Fruit fly (Drosophila melanogaster): ENCODE results near the gene tap.

The tap gene

DNA sequence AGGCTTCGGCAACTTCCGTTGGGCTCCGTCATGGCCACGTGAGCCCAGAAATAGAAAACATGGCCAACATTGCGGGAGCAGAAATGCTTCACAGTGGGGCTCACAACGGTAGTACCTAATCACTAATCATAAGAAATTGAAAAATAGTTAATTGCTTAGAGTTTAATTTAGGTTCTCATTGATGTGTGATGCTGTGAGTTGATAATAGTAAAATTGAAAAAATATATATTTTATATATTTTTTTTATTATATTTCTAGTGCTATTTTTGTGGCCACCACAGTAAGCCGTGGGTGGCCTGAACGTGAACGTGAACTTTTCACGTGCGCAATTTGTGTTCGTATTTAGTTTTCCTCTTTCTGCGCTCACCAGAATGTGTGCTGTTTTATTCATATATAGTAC lies 49.0 kb upstream of the tap start (continued):
- TF ChIP-seq CG11696 (GFP tag; IDR thresholded peaks at IDR 0.05) = peak; percentile 79
- peak; percentile 17 for TF ChIP-seq CG8388 (GFP tag; optimal IDR thresholded peaks at IDR 0.05)
- no peak for TF ChIP-seq hth (optimal IDR thresholded peaks at IDR 0.05)
- no peak for TF ChIP-seq gfzf (GFP tag; optimal IDR thresholded peaks at IDR 0.05)
- TF ChIP-seq CG12071 (GFP tag; optimal IDR thresholded peaks at IDR 0.05) = peak; percentile 15
- no peak for TF ChIP-seq CG1529 (GFP tag; optimal IDR thresholded peaks at IDR 0.05)
- TF ChIP-seq CG3995 (GFP tag; optimal IDR thresholded peaks at IDR 0.05) = no peak
- TF ChIP-seq Doc3 (GFP tag; IDR thresholded peaks at IDR 0.05; ENCODE audit: partially characterized antibody) = no peak
- peak; percentile 57 for TF ChIP-seq caup (GFP tag; optimal IDR thresholded peaks at IDR 0.05; ENCODE audit: severe bottlenecking)
- TF ChIP-seq CG18011 (GFP tag; optimal IDR thresholded peaks at IDR 0.05) = no peak
- TF ChIP-seq lov (optimal IDR thresholded peaks at IDR 0.05) = no peak
- no peak for TF ChIP-seq lov (GFP tag; IDR thresholded peaks at IDR 0.05)
- TF ChIP-seq phol (tag; optimal IDR thresholded peaks at IDR 0.05) = peak; percentile 47
- TF ChIP-seq lab (GFP tag; optimal IDR thresholded peaks at IDR 0.05) = peak; percentile 86
- TF ChIP-seq dysf (GFP tag; IDR thresholded peaks at IDR 0.05) = peak; percentile 55; the same call in 1 of the 3 replicates
- TF ChIP-seq bsh (GFP tag; optimal IDR thresholded peaks at IDR 0.05) = peak in 1 of 2 experiments; percentile 27
- no peak for TF ChIP-seq Ets97D (GFP tag; optimal IDR thresholded peaks at IDR 0.05)
- TF ChIP-seq CG4328 (GFP tag; optimal IDR thresholded peaks at IDR 0.05) = no peak
- TF ChIP-seq Hr51 (GFP tag; optimal IDR thresholded peaks at IDR 0.05) = peak in 1 of 2 experiments; percentile 59
- TF ChIP-seq tap (tag; optimal IDR thresholded peaks at IDR 0.05) = peak; percentile 42
- peak; percentile 25 for TF ChIP-seq CG12299 (tag; optimal IDR thresholded peaks at IDR 0.05)
- TF ChIP-seq gem (tag; optimal IDR thresholded peaks at IDR 0.05) = peak; percentile 66
- TF ChIP-seq chif (GFP tag; optimal IDR thresholded peaks at IDR 0.05) = no peak
- no peak for TF ChIP-seq prd (optimal IDR thresholded peaks at IDR 0.05)
- TF ChIP-seq prd (GFP tag; IDR thresholded peaks at IDR 0.05) = peak; percentile 67
- TF ChIP-seq slbo (GFP tag; IDR thresholded peaks at IDR 0.05) = peak; percentile 48; the same call in 1 of the 2 replicates
- 0 out of 2 replicates have a peak, but pooled peaks have one; percentile 2 for TF ChIP-seq Rx (GFP tag; IDR thresholded peaks at IDR 0.05)
- no peak for TF ChIP-seq hkb (optimal IDR thresholded peaks at IDR 0.05)
- TF ChIP-seq hkb (GFP tag; IDR thresholded peaks at IDR 0.05) = peak; percentile 77
- TF ChIP-seq Mad (GFP tag; optimal IDR thresholded peaks at IDR 0.05) = no peak
- TF ChIP-seq CG6854 (GFP tag; optimal IDR thresholded peaks at IDR 0.05) = peak; percentile 9
- TF ChIP-seq Xbp1 (GFP tag; optimal IDR thresholded peaks at IDR 0.05) = peak; percentile 5
- peak; percentile 43; the same call in 1 of the 3 replicates for TF ChIP-seq CG17361 (GFP tag; IDR thresholded peaks at IDR 0.05)
- TF ChIP-seq Gug (GFP tag; IDR thresholded peaks at IDR 0.05) = 0 out of 4 replicates have a peak, but pooled peaks have one; percentile 22
- no peak for TF ChIP-seq lola (GFP tag; optimal IDR thresholded peaks at IDR 0.05)
- no peak for TF ChIP-seq CG2202 (tag; optimal IDR thresholded peaks at IDR 0.05)
- peak; percentile 26 for TF ChIP-seq MTF-1 (GFP tag; optimal IDR thresholded peaks at IDR 0.05; ENCODE audit: borderline replicate concordance)
- TF ChIP-seq Ptx1 (GFP tag; IDR thresholded peaks at IDR 0.05) = peak; percentile 65
- peak; percentile 46 for TF ChIP-seq CG13296 (GFP tag; optimal IDR thresholded peaks at IDR 0.05)
- peak; percentile 54; the same call in 1 of the 2 replicates for TF ChIP-seq Rfx (GFP tag; IDR thresholded peaks at IDR 0.05)
- no peak for TF ChIP-seq chm (GFP tag; IDR thresholded peaks at IDR 0.05)
- peak; percentile 37 for TF ChIP-seq PHDP (tag; optimal IDR thresholded peaks at IDR 0.05)
- TF ChIP-seq esg (GFP tag; conservative IDR thresholded peaks at IDR 0.05) = no peak; the same call in 1 of the 2 replicates
- peak; percentile 5 for TF ChIP-seq CG17385 (GFP tag; optimal IDR thresholded peaks at IDR 0.05)
- TF ChIP-seq CG12219 (GFP tag; optimal IDR thresholded peaks at IDR 0.05) = no peak
- no peak for TF ChIP-seq CG3163 (GFP tag; optimal IDR thresholded peaks at IDR 0.05)
- no peak for TF ChIP-seq jing (GFP tag; optimal IDR thresholded peaks at IDR 0.05)
- no peak for TF ChIP-seq Chrac-16 (GFP tag; optimal IDR thresholded peaks at IDR 0.05)
- peak; percentile 53 for TF ChIP-seq lmd (GFP tag; IDR thresholded peaks at IDR 0.05)
- no peak for TF ChIP-seq ro (GFP tag; IDR thresholded peaks at IDR 0.05)
- 0 out of 2 replicates have a peak, but pooled peaks have one; percentile 23 for TF ChIP-seq CG32767 (GFP tag; IDR thresholded peaks at IDR 0.05)
